Worm (Caenorhabditis elegans) whole organism, young adult: ENCODE data around the gene twk-12.

Experiments used
- F57C9.4 ChIP-seq: sonication (generic microtip); optimal IDR thresholded peaks from 2 replicates; lab custom pipeline; 2017; ENCODE audit warnings: mild to moderate bottlenecking, missing genetic modification characterization, missing compliant biosample characterization
- attf-6 ChIP-seq: fragments of 200-800 bp; sonication (Bioruptor generic); IDR thresholded peaks from 2 replicates; pipeline ENCODE4 v1.3.6; 2022; ENCODE audit warnings: missing genetic modification reagents, missing genetic modification characterization, missing compliant biosample characterization
- dpl-1 ChIP-seq: fragments of 150-350 bp; optimal IDR thresholded peaks from 2 replicates; lab custom pipeline; 2014; ENCODE audit warnings: missing biosample characterization, missing genetic modification reagents, missing genetic modification characterization
- lsl-1 ChIP-seq: fragments of 200-800 bp; sonication (Bioruptor generic); optimal IDR thresholded peaks from 2 replicates; lab custom pipeline; 2018; ENCODE audit warnings: mild to moderate bottlenecking, missing genetic modification characterization, moderate library complexity, missing compliant biosample characterization
- madf-8 ChIP-seq: fragments of 200-800 bp; sonication (Bioruptor generic); conservative IDR thresholded peaks from 2 replicates; pipeline ENCODE4 v1.3.6; 2022; ENCODE audit warnings: missing genetic modification reagents, missing genetic modification characterization, missing compliant biosample characterization
- nfya-1 ChIP-seq: sonication (generic microtip); optimal IDR thresholded peaks from 2 replicates; lab custom pipeline; 2017; ENCODE audit warnings: antibody characterized with exemption, missing compliant biosample characterization, missing genetic modification characterization, borderline replicate concordance; ENCODE audit not compliant: insufficient read depth
- nfya-2 ChIP-seq: fragments of 200-800 bp; sonication (Bioruptor generic); IDR thresholded peaks from 2 replicates; pipeline ENCODE4 v1.3.6; 2022; ENCODE audit warnings: missing genetic modification reagents, missing genetic modification characterization, missing compliant biosample characterization
- nhr-27 ChIP-seq: fragments of 200-800 bp; sonication (Bioruptor generic); optimal IDR thresholded peaks from 2 replicates; lab custom pipeline; 2018; ENCODE audit warnings: mild to moderate bottlenecking, missing genetic modification characterization, moderate library complexity, missing compliant biosample characterization
- rcor-1 ChIP-seq: fragments of 200-800 bp; sonication (Bioruptor generic); IDR thresholded peaks from 2 replicates; pipeline ENCODE4 v1.3.6; 2022; ENCODE audit warnings: missing genetic modification reagents, missing genetic modification characterization, missing compliant biosample characterization
- unc-62 ChIP-seq: fragments of 150-350 bp; optimal IDR thresholded peaks from 2 replicates; lab custom pipeline; 2014; ENCODE audit warnings: missing biosample characterization, missing genetic modification reagents, missing genetic modification characterization
- ztf-28 ChIP-seq: fragments of 200-800 bp; sonication (Bioruptor generic); IDR thresholded peaks from 2 replicates; pipeline ENCODE4 v1.3.6; 2022; ENCODE audit warnings: missing genetic modification reagents, missing genetic modification characterization, missing compliant biosample characterization

ce11 chrV:10640977-10641376 lies 26.4 kb upstream of the twk-12 start:
- TF ChIP-seq unc-62 (GFP tag; lab: Kevin White, UChicago) (no peak), F57C9.4 (no peak), ztf-28 (GFP tag; lab: Robert Waterston, UW) (no peak), nfya-1 (tag; lab: Kevin White, UChicago) (no peak), lsl-1 (GFP tag; lab: Kevin White, UChicago) (no peak), madf-8 (GFP tag; lab: Robert Waterston, UW) (no peak), attf-6 (GFP tag; lab: Robert Waterston, UW) (no peak), rcor-1 (no peak), nhr-27 (tag; lab: Kevin White, UChicago) (no peak), dpl-1 (GFP tag; lab: Kevin White, UChicago) (no peak), nfya-2 (GFP tag; lab: Robert Waterston, UW) (no peak)
